Worm (Caenorhabditis elegans) whole organism, L1 larva: ENCODE data around the gene R05H10.1.

ENCODE experiments used
- ceh-8 ChIP-seq: fragments of 200-800 bp; sonication (Bioruptor generic); optimal IDR thresholded peaks from 2 replicates; lab custom pipeline; 2018; ENCODE audit warnings: mild to moderate bottlenecking, missing genetic modification characterization, moderate library complexity, missing compliant biosample characterization
- dpl-1 ChIP-seq, 3 experiments: fragments of 150-350 bp in 2 of 3; sonication (generic microtip) in 1 of 3; optimal IDR thresholded peaks; 2 replicates each; lab custom pipeline; 2014 to 2017; ENCODE audit warnings: missing biosample characterization in 3 of 3, missing genetic modification characterization in 3 of 3, missing genetic modification reagents in 3 of 3
- efl-1 ChIP-seq, 4 experiments: fragments of 150-350 bp; optimal IDR thresholded peaks in 3 of 4; peaks in 1 of 4; 1 replicate in 1 of 4; 2 replicates in 3 of 4; lab custom pipeline; 2014; ENCODE audit warnings: missing biosample characterization in 2 of 4, missing genetic modification characterization in 2 of 4, missing genetic modification reagents in 2 of 4
- egl-13 ChIP-seq: sonication (generic microtip); optimal IDR thresholded peaks from 2 replicates; lab custom pipeline; 2016; ENCODE audit warnings: missing genotype, missing genetic modification reagents, missing genetic modification characterization, missing compliant biosample characterization
- elt-2 ChIP-seq: sonication (generic microtip); optimal IDR thresholded peaks from 2 replicates; lab custom pipeline; 2016; ENCODE audit warnings: missing genetic modification characterization, mild to moderate bottlenecking, inconsistent platforms, missing compliant biosample characterization, missing genetic modification reagents
- fkh-8 ChIP-seq: sonication (generic microtip); optimal IDR thresholded peaks from 2 replicates; lab custom pipeline; 2016; ENCODE audit warnings: mild to moderate bottlenecking, missing genetic modification characterization, missing compliant biosample characterization
- grh-1 ChIP-seq: fragments of 200-800 bp; sonication (Bioruptor generic); IDR thresholded peaks from 2 replicates; pipeline ENCODE4 v1.3.6; 2022; ENCODE audit warnings: missing genetic modification reagents, missing genetic modification characterization, missing compliant biosample characterization
- irx-1 ChIP-seq: sonication (generic microtip); optimal IDR thresholded peaks from 2 replicates; lab custom pipeline; 2016; ENCODE audit warnings: missing genetic modification characterization, missing compliant biosample characterization
- jun-1 ChIP-seq: fragments of 150-350 bp; optimal IDR thresholded peaks from 2 replicates; lab custom pipeline; 2014; ENCODE audit warnings: missing biosample characterization, missing genetic modification reagents, missing genetic modification characterization
- nhr-28 ChIP-seq: fragments of 150-350 bp; optimal IDR thresholded peaks from 2 replicates; lab custom pipeline; 2014; ENCODE audit warnings: missing biosample characterization, missing genetic modification characterization
- nhr-90 ChIP-seq: sonication (generic microtip); optimal IDR thresholded peaks from 2 replicates; lab custom pipeline; 2016; ENCODE audit warnings: mild to moderate bottlenecking, missing genetic modification characterization, missing compliant biosample characterization; ENCODE audit not compliant: poor library complexity
- pax-3 ChIP-seq: fragments of 200-800 bp; sonication (Bioruptor generic); optimal IDR thresholded peaks from 2 replicates; lab custom pipeline; 2018; ENCODE audit warnings: mild to moderate bottlenecking, missing genetic modification characterization, moderate library complexity, missing compliant biosample characterization
- sup-37 ChIP-seq: fragments of 200-800 bp; sonication (Bioruptor generic); optimal IDR thresholded peaks from 2 replicates; lab custom pipeline; 2018; ENCODE audit warnings: mild to moderate bottlenecking, missing genetic modification characterization, missing compliant biosample characterization
- tlp-1 ChIP-seq: fragments of 150-350 bp; optimal IDR thresholded peaks from 2 replicates; lab custom pipeline; 2014; ENCODE audit warnings: missing biosample characterization, missing genetic modification characterization

The R05H10.1 gene

DNA sequence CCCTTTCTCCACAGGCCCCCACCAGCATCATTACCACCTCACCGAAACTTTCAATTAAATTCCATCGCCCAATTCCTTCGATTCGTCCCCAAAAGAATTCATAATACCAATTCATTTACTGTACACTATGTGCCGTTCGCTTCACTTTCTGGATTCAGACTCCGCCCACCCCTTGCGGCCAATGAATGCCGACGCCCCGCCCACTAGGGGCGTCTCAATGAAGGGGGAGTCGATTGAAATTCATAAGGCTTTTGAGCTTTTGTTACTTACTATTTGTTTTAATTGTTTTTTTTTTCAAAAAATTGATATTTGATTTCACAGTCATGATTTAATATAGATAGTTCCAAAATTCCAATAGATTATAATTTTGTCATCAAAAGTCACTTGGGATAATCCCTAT, 44.9 kb downstream of the R05H10.1 start:
- no peak for TF ChIP-seq nhr-28 (tag; lab: Kevin White, UChicago)
- no peak for TF ChIP-seq nhr-90 (tag; lab: Kevin White, UChicago)
- no peak for TF ChIP-seq jun-1 (tag; lab: Kevin White, UChicago)
- TF ChIP-seq pax-3: no peak
- TF ChIP-seq dpl-1 (GFP tag; optimal IDR thresholded peaks at IDR 0.05; lab: Kevin White, UChicago): no peak
- TF ChIP-seq fkh-8: no peak
- TF ChIP-seq irx-1 (tag; lab: Kevin White, UChicago): no peak
- no peak for TF ChIP-seq sup-37
- TF ChIP-seq ceh-8 (GFP tag; lab: Kevin White, UChicago): no peak
- TF ChIP-seq elt-2 (tag; lab: Kevin White, UChicago): no peak

DNA sequence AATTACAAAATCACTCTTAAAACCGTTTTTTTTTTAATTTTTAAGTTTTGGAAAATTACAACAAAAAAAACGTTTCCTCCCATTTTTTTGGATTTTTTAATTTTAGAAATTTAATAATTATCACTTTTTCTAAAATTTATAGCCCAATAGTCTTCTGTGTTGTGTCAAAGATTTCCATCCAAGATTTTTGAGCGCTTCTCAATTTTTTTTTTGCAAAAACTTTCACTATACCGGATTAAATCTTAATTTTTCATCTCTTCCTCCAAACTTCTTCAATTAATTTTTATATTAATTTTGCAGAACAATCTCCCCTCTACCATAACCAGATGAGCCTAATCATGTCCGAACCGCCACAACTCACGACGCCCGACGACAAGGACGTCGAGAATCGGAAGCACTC, 50.6 kb downstream of the R05H10.1 start, which contains the start of gene cog-1:
cog-1 (plus strand) TSS at position 301 of the 400 bp plus-strand sequence.
- TF ChIP-seq grh-1 (GFP tag; lab: Robert Waterston, UW): no peak
- no peak for TF ChIP-seq tlp-1
- no peak for TF ChIP-seq efl-1 (optimal IDR thresholded peaks at IDR 0.05; lab: Kevin White, UChicago)
- TF ChIP-seq efl-1 (GFP tag; optimal IDR thresholded peaks at IDR 0.05 in 1 of 2; lab: Kevin White, UChicago): peak in 1 of 2 experiments; percentile 2
- no peak for TF ChIP-seq egl-13 (tag; lab: Kevin White, UChicago)
- TF ChIP-seq, all 84 proteins: peak for 1
